Fruit fly (Drosophila melanogaster) whole organism, embryonic: Measurements from ENCODE around the gene CG6048.

Experiments
- CG10431 ChIP-seq: fragments of 200-800 bp; sonication (Bioruptor generic); optimal IDR thresholded peaks from 3 replicates; lab custom pipeline; 2018; ENCODE audit warnings: missing biosample characterization, mild to moderate bottlenecking, missing genetic modification characterization
- CG16863 ChIP-seq: fragments of 200-800 bp; sonication (Bioruptor generic); optimal IDR thresholded peaks from 3 replicates; lab custom pipeline; 2016; ENCODE audit warnings: missing biosample characterization, missing genetic modification characterization
- CG3163 ChIP-seq: fragments of 200-800 bp; sonication (Bioruptor generic); optimal IDR thresholded peaks from 3 replicates; lab custom pipeline; 2016; ENCODE audit warnings: missing biosample characterization, missing genetic modification characterization
- Chrac-16 ChIP-seq: fragments of 200-800 bp; sonication (Bioruptor generic); optimal IDR thresholded peaks from 3 replicates; lab custom pipeline; 2016; ENCODE audit warnings: missing biosample characterization, missing genetic modification characterization
- Nf-YA ChIP-seq: fragments of 200-800 bp; sonication (Bioruptor generic); IDR thresholded peaks from 2 replicates; pipeline ENCODE4 v1.3.6; 2022; ENCODE audit warnings: missing biosample characterization, missing genetic modification characterization
- ci ChIP-seq: fragments of 200-800 bp; sonication (Bioruptor generic); IDR thresholded peaks from 3 replicates; pipeline ENCODE4 v1.3.6; 2022; ENCODE audit warnings: missing biosample characterization, missing genetic modification characterization
- so ChIP-seq: fragments of 200-800 bp; sonication (Bioruptor generic); IDR thresholded peaks from 3 replicates; pipeline ENCODE4 v1.3.6; 2022; ENCODE audit warnings: missing biosample characterization, missing genetic modification characterization
- vvl ChIP-seq: fragments of 200-800 bp; sonication (Bioruptor generic); IDR thresholded peaks from 2 replicates; pipeline ENCODE4 v1.3.6; 2022; ENCODE audit warnings: missing biosample characterization, missing genetic modification characterization

- no peak for TF ChIP-seq Nf-YA
- no peak for TF ChIP-seq Chrac-16 (GFP tag; lab: Kevin White, UChicago)
- TF ChIP-seq CG3163 (GFP tag; lab: Kevin White, UChicago), result no peak
- no peak for TF ChIP-seq so
- no peak for TF ChIP-seq vvl (GFP tag; lab: Robert Waterston, UW)
- TF ChIP-seq CG10431 (GFP tag; lab: Kevin White, UChicago), result no peak
- TF ChIP-seq CG16863 (GFP tag; lab: Kevin White, UChicago), result no peak
- no peak for TF ChIP-seq ci (GFP tag; lab: Robert Waterston, UW)
Observed at dm6 chrX:5987362-5987761, 35.0 kb downstream of the CG6048 start.
